Worm (Caenorhabditis elegans): ENCODE results near the gene ZK897.10.

- no peak for TF ChIP-seq tab-1 (GFP tag; IDR thresholded peaks at IDR 0.05)
- TF ChIP-seq med-1 (GFP tag; optimal IDR thresholded peaks at IDR 0.05; ENCODE audit: insufficient read depth): no peak
- no peak for TF ChIP-seq ref-1 (GFP tag; conservative IDR thresholded peaks at IDR 0.05)
- no peak for TF ChIP-seq ztf-23 (GFP tag; IDR thresholded peaks at IDR 0.05)
- TF ChIP-seq flt-1 (GFP tag; IDR thresholded peaks at IDR 0.05): no peak
- no peak for TF ChIP-seq cog-1 (tag; optimal IDR thresholded peaks at IDR 0.05)
- TF ChIP-seq klf-2 (GFP tag; conservative IDR thresholded peaks at IDR 0.05): no peak
- TF ChIP-seq ztf-29 (GFP tag; IDR thresholded peaks at IDR 0.05): no peak
Observed at ce11 chrIV:12792494-12792893, 27.3 kb downstream of the ZK897.10 start, which contains the start of gene F07C6.6.
